Fruit fly (Drosophila melanogaster) whole organism, prepupa: ENCODE data around the gene eEF1delta.

ENCODE experiments used
- Blimp-1 ChIP-seq: fragments of 200-800 bp; sonication (Bioruptor generic); optimal IDR thresholded peaks from 3 replicates; lab custom pipeline; 2017; ENCODE audit warnings: missing biosample characterization, missing genetic modification characterization, mild to moderate bottlenecking, moderate library complexity, missing genetic modification reagents
- CG10669 ChIP-seq: fragments of 200-800 bp; sonication (Bioruptor generic); optimal IDR thresholded peaks from 3 replicates; lab custom pipeline; 2018; ENCODE audit warnings: missing biosample characterization, mild to moderate bottlenecking, missing genetic modification characterization, moderate library complexity
- CG16779 ChIP-seq: fragments of 200-800 bp; sonication (Bioruptor generic); optimal IDR thresholded peaks from 3 replicates; lab custom pipeline; 2017; ENCODE audit warnings: missing biosample characterization, mild to moderate bottlenecking, missing genetic modification characterization
- CG3032 ChIP-seq: fragments of 200-800 bp; optimal IDR thresholded peaks from 2 replicates; lab custom pipeline; 2019; ENCODE audit warnings: missing biosample characterization, mild to moderate bottlenecking, missing genetic modification characterization, moderate library complexity
- CG31627 ChIP-seq: fragments of 200-800 bp; sonication (Bioruptor generic); optimal IDR thresholded peaks from 3 replicates; lab custom pipeline; 2016; ENCODE audit warnings: missing biosample characterization, missing genetic modification characterization
- CG3919 ChIP-seq: fragments of 200-800 bp; sonication (Bioruptor generic); optimal IDR thresholded peaks from 3 replicates; lab custom pipeline; 2016; ENCODE audit warnings: missing biosample characterization, missing genetic modification characterization
- CG4318 ChIP-seq: fragments of 200-800 bp; sonication (Bioruptor generic); optimal IDR thresholded peaks from 3 replicates; lab custom pipeline; 2017; ENCODE audit warnings: missing biosample characterization, mild to moderate bottlenecking, missing genetic modification characterization
- CG6163 ChIP-seq: fragments of 200-800 bp; sonication (Bioruptor generic); IDR thresholded peaks from 3 replicates; pipeline ENCODE4 v1.3.6; 2022; ENCODE audit warnings: missing biosample characterization, missing genetic modification characterization
- CG6276 ChIP-seq: fragments of 200-800 bp; sonication (Bioruptor generic); optimal IDR thresholded peaks from 2 replicates; lab custom pipeline; 2017; ENCODE audit warnings: missing biosample characterization, mild to moderate bottlenecking, missing genetic modification characterization
- CG6792 ChIP-seq: fragments of 200-800 bp; sonication (Bioruptor generic); optimal IDR thresholded peaks from 3 replicates; lab custom pipeline; 2016; ENCODE audit warnings: missing biosample characterization, missing genetic modification characterization
- CG6808 ChIP-seq: fragments of 200-800 bp; sonication (Bioruptor generic); optimal IDR thresholded peaks from 3 replicates; lab custom pipeline; 2017; ENCODE audit warnings: missing biosample characterization, missing genetic modification characterization, mild to moderate bottlenecking, moderate library complexity, missing genetic modification reagents
- CG6854 ChIP-seq: fragments of 200-800 bp; sonication (Bioruptor generic); optimal IDR thresholded peaks from 2 replicates; lab custom pipeline; 2017; ENCODE audit warnings: missing biosample characterization, mild to moderate bottlenecking, missing genetic modification characterization
- CG7368 ChIP-seq: fragments of 200-800 bp; sonication (Bioruptor generic); optimal IDR thresholded peaks from 3 replicates; lab custom pipeline; 2016; ENCODE audit warnings: missing biosample characterization, missing genetic modification characterization
- CG8119 ChIP-seq: fragments of 200-800 bp; sonication (Bioruptor generic); IDR thresholded peaks from 3 replicates; pipeline ENCODE4 v1.3.6; 2022; ENCODE audit warnings: missing biosample characterization, missing genetic modification characterization
- CG8319 ChIP-seq: fragments of 200-800 bp; sonication (Bioruptor generic); optimal IDR thresholded peaks from 3 replicates; lab custom pipeline; 2016; ENCODE audit warnings: missing biosample characterization, missing genetic modification characterization
- CG8632 ChIP-seq: fragments of 200-800 bp; sonication (Bioruptor generic); optimal IDR thresholded peaks from 3 replicates; lab custom pipeline; 2016; ENCODE audit warnings: missing biosample characterization, missing genetic modification characterization
- CG9139 ChIP-seq: fragments of 200-800 bp; sonication (Bioruptor generic); optimal IDR thresholded peaks from 3 replicates; lab custom pipeline; 2017; ENCODE audit warnings: missing biosample characterization, mild to moderate bottlenecking, missing genetic modification characterization
- Eip75B ChIP-seq: fragments of 200-800 bp; sonication (Bioruptor generic); optimal IDR thresholded peaks from 3 replicates; lab custom pipeline; 2016; ENCODE audit warnings: missing biosample characterization, missing genetic modification characterization
- Eip78C ChIP-seq: fragments of 200-800 bp; sonication (Bioruptor generic); peaks from one replicate; lab custom pipeline; 2016; ENCODE audit warnings: missing biosample characterization, missing genetic modification characterization
- Eip93F ChIP-seq: fragments of 200-800 bp; sonication (Bioruptor generic); optimal IDR thresholded peaks from 2 replicates; lab custom pipeline; 2016; ENCODE audit warnings: missing biosample characterization, mild to moderate bottlenecking, missing genetic modification characterization
- Hr38 ChIP-seq: sonication (Bioruptor generic); optimal IDR thresholded peaks from 2 replicates; lab custom pipeline; 2016; ENCODE audit warnings: missing biosample characterization, missing genetic modification characterization
- Hr39 ChIP-seq: fragments of 200-800 bp; sonication (Bioruptor generic); optimal IDR thresholded peaks from 2 replicates; lab custom pipeline; 2016; ENCODE audit warnings: missing biosample characterization, missing genetic modification characterization
- OdsH ChIP-seq: fragments of 200-800 bp; sonication (Bioruptor generic); optimal IDR thresholded peaks from 3 replicates; lab custom pipeline; 2016; ENCODE audit warnings: missing biosample characterization, missing genetic modification characterization
- Sox102F ChIP-seq: fragments of 200-800 bp; sonication (Bioruptor generic); optimal IDR thresholded peaks from 2 replicates; lab custom pipeline; 2016; ENCODE audit warnings: missing biosample characterization, mild to moderate bottlenecking, missing genetic modification characterization
- Sox14 ChIP-seq: fragments of 200-800 bp; sonication (Bioruptor generic); optimal IDR thresholded peaks from 3 replicates; lab custom pipeline; 2016; ENCODE audit warnings: missing biosample characterization, missing genetic modification characterization
- achi ChIP-seq: fragments of 200-800 bp; sonication (Bioruptor generic); optimal IDR thresholded peaks from 3 replicates; lab custom pipeline; 2016; ENCODE audit warnings: missing biosample characterization, missing genetic modification characterization
- acj6 ChIP-seq: fragments of 200-800 bp; sonication (Bioruptor generic); optimal IDR thresholded peaks from 3 replicates; lab custom pipeline; 2016; ENCODE audit warnings: missing biosample characterization, missing genetic modification characterization
- cyc ChIP-seq: fragments of 200-800 bp; sonication (Bioruptor generic); optimal IDR thresholded peaks from 3 replicates; lab custom pipeline; 2016; ENCODE audit warnings: missing biosample characterization, missing genetic modification characterization
- dsx ChIP-seq: fragments of 200-800 bp; optimal IDR thresholded peaks from 3 replicates; lab custom pipeline; 2019; ENCODE audit warnings: missing biosample characterization, mild to moderate bottlenecking, missing genetic modification characterization, moderate library complexity; ENCODE audit not compliant: poor library complexity, severe bottlenecking
- eg ChIP-seq: fragments of 200-800 bp; sonication (Bioruptor generic); IDR thresholded peaks from 3 replicates; pipeline ENCODE4 v1.3.6; 2022; ENCODE audit warnings: missing biosample characterization, missing genetic modification characterization
- esn ChIP-seq: fragments of 200-800 bp; sonication (Bioruptor generic); optimal IDR thresholded peaks from 2 replicates; lab custom pipeline; 2016; ENCODE audit warnings: missing biosample characterization, mild to moderate bottlenecking, missing genetic modification characterization, moderate library complexity
- fkh ChIP-seq: fragments of 200-800 bp; sonication (Bioruptor generic); optimal IDR thresholded peaks from 3 replicates; lab custom pipeline; 2017; ENCODE audit warnings: missing biosample characterization, mild to moderate bottlenecking, missing genetic modification characterization, moderate library complexity
- lz ChIP-seq: fragments of 200-800 bp; sonication (Bioruptor generic); optimal IDR thresholded peaks from 3 replicates; lab custom pipeline; 2016; ENCODE audit warnings: missing biosample characterization, missing genetic modification characterization
- vri ChIP-seq: fragments of 200-800 bp; sonication (Bioruptor generic); optimal IDR thresholded peaks from 3 replicates; lab custom pipeline; 2016; ENCODE audit warnings: missing biosample characterization, mild to moderate bottlenecking, missing genetic modification characterization

eEF1delta gene

DNA sequence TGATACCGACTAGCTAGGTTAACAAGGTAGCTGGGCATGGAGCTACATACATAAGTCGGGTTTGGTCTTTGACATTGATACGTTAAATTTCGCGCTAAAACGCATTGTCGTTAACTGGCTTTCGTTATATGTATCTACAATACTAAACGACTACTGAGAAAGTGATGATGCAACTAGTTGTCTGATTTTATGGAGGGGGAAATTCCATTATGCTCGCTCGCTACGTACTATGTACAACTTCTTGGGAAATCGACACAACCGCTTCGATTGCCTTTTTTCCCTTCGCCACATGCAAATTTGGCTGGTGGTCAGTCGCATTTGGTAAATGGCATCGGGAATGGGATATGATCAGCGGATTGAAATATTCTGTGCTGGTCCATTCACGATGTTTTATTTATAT, 12.3 kb upstream of the eEF1delta start:
- no peak for TF ChIP-seq eg
- no peak for TF ChIP-seq CG4318
- no peak for TF ChIP-seq CG8319 (GFP tag; lab: Kevin White, UChicago)
- no peak for TF ChIP-seq OdsH (GFP tag; lab: Kevin White, UChicago)
- no peak for TF ChIP-seq CG8632 (GFP tag; lab: Kevin White, UChicago)
- TF ChIP-seq CG6792 = no peak
- peak; percentile 6 for TF ChIP-seq fkh (GFP tag; lab: Kevin White, UChicago)
- TF ChIP-seq Sox102F (GFP tag; lab: Kevin White, UChicago) = no peak
- no peak for TF ChIP-seq CG7368

dm6 chr2L:10220501-10221386, 11.6 kb upstream of the eEF1delta start, which contains the start of the genes Npc1a and Prosalpha6:
Npc1a (minus strand) TSS chr2L:10221216.
Prosalpha6 (plus strand) TSS chr2L:10221351.
- TF ChIP-seq Hr39 (GFP tag; lab: Kevin White, UChicago) (no peak), CG16779 (tag; lab: Kevin White, UChicago) (no peak), CG8119 (no peak), esn (GFP tag; lab: Kevin White, UChicago) (peak; percentile 35), vri (peak; percentile 51), cyc (peak; percentile 32), CG10669 (GFP tag; lab: Kevin White, UChicago) (no peak), CG9139 (GFP tag; lab: Kevin White, UChicago) (no peak), achi (peak; percentile 76), Sox14 (GFP tag; lab: Kevin White, UChicago) (peak; percentile 75), Eip78C (GFP tag; lab: Kevin White, UChicago) (peak; percentile 76), CG3032 (tag; lab: Kevin White, UChicago) (peak; percentile 18), lz (peak; percentile 21), Eip93F (GFP tag; lab: Kevin White, UChicago) (peak; percentile 12), CG6808 (GFP tag; lab: Kevin White, UChicago) (no peak), CG6276 (GFP tag; lab: Kevin White, UChicago) (no peak), dsx (no peak), CG31627 (peak; percentile 19), fkh (GFP tag; lab: Kevin White, UChicago) (peak; percentile 15), Blimp-1 (GFP tag; lab: Kevin White, UChicago) (peak; percentile 43)
- TF ChIP-seq, all 60 proteins: peak for 12

dm6 chr2L:10221387-10221705, 11.0 kb upstream of the eEF1delta start:
- TF ChIP-seq Hr38 (GFP tag; lab: Kevin White, UChicago) (no peak), CG6854 (GFP tag; lab: Kevin White, UChicago) (no peak), CG8119 (no peak), Eip75B (GFP tag; lab: Kevin White, UChicago) (no peak), CG6792 (no peak), vri (no peak), CG6276 (GFP tag; lab: Kevin White, UChicago) (no peak), Eip93F (GFP tag; lab: Kevin White, UChicago) (no peak), fkh (GFP tag; lab: Kevin White, UChicago) (no peak), CG6163 (GFP tag; lab: Robert Waterston, UW) (no peak), CG3919 (no peak), acj6 (GFP tag; lab: Kevin White, UChicago) (no peak), Eip78C (GFP tag; lab: Kevin White, UChicago) (no peak), lz (no peak), CG31627 (no peak), CG7368 (no peak), CG10669 (GFP tag; lab: Kevin White, UChicago) (no peak), eg (no peak)
